Worm (Caenorhabditis elegans): ENCODE results near the gene fip-5.

DNA sequence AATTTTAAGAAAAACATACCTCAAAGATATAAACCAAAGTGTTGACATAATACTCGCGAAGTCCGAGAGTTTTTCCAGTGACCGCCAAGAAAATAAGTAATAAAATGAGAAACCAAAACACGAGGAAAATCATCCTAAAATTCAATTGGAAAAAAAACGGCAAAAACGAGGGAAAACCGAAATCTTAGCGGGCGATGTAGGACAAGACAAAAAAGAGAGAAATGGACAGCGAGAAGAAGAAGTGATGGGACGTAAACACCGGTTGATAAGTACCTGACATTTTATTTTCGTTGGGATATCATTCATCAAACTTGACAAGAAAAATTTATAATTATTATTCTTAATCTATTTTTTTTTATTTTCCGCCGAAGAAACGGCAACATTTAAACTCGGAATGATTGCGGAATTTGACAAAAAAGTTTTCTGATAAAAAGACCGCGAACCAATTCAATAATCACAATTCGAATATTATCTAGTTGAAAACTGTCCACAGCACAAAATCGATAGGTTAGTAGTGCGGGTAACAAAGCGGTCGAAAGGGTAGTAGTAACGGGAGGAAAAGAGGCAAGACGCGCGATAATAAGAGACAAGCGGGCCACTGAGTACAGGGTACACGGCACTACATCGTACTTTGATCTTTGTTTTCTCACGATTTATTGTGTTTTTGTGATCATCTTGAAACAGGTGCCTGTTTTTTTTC, 24.9 kb downstream of the fip-5 start, which contains the start of gene acl-5:
- TF ChIP-seq daf-8 (GFP tag; IDR thresholded peaks at IDR 0.05) (no peak), fkh-10 (GFP tag; optimal IDR thresholded peaks at IDR 0.05) (no peak), ztf-11 (tag; optimal IDR thresholded peaks at IDR 0.05) (no peak), pha-4 (GFP tag; IDR thresholded peaks at IDR 0.05) (no peak), pha-4 (tag; optimal IDR thresholded peaks at IDR 0.05) (no peak), ceh-28 (tag; optimal IDR thresholded peaks at IDR 0.05) (no peak), gei-8 (GFP tag; optimal IDR thresholded peaks at IDR 0.05) (no peak), ceh-82 (tag; optimal IDR thresholded peaks at IDR 0.05) (no peak), zag-1 (tag; optimal IDR thresholded peaks at IDR 0.05) (no peak), lin-1 (GFP tag; IDR thresholded peaks at IDR 0.05) (no peak), ama-1 (optimal IDR thresholded peaks at IDR 0.05) (no peak), jun-1 (tag; optimal IDR thresholded peaks at IDR 0.05) (no peak), mxl-2 (GFP tag; conservative IDR thresholded peaks at IDR 0.05) (no peak), mep-1 (tag; optimal IDR thresholded peaks at IDR 0.05) (no peak)
